Worm (Caenorhabditis elegans) whole organism, mixed stage, embryonic: Measurements from ENCODE around the gene lurp-2.

ENCODE experiments used
- blmp-1 ChIP-seq: fragments of 150-350 bp; optimal IDR thresholded peaks from 2 replicates; lab custom pipeline; 2014; ENCODE audit warnings: missing biosample characterization, missing genetic modification characterization
- ces-1 ChIP-seq: fragments of 150-350 bp; optimal IDR thresholded peaks from 2 replicates; lab custom pipeline; 2014; ENCODE audit warnings: missing biosample characterization, missing genetic modification reagents, missing genetic modification characterization
- elt-3 ChIP-seq: fragments of 150-350 bp; optimal IDR thresholded peaks from 2 replicates; lab custom pipeline; 2014; ENCODE audit warnings: missing biosample characterization, missing genetic modification characterization
- lin-13 ChIP-seq: fragments of 150-350 bp; optimal IDR thresholded peaks from 2 replicates; lab custom pipeline; 2014; ENCODE audit warnings: missing biosample characterization, missing genetic modification characterization
- lsy-2 ChIP-seq: fragments of 150-350 bp; optimal IDR thresholded peaks from 2 replicates; lab custom pipeline; 2014; ENCODE audit warnings: missing biosample characterization, missing genetic modification characterization
- nhr-12 ChIP-seq: fragments of 150-350 bp; optimal IDR thresholded peaks from 2 replicates; lab custom pipeline; 2014; ENCODE audit warnings: missing biosample characterization, missing genetic modification characterization
- nhr-28 ChIP-seq: fragments of 150-350 bp; optimal IDR thresholded peaks from 2 replicates; lab custom pipeline; 2014; ENCODE audit warnings: missing biosample characterization, missing genetic modification characterization
- nhr-76 ChIP-seq: sonication (generic microtip); optimal IDR thresholded peaks from 2 replicates; lab custom pipeline; 2017; ENCODE audit warnings: missing biosample characterization, missing genetic modification characterization
- snpc-4 ChIP-seq: fragments of 150-350 bp; optimal IDR thresholded peaks from 2 replicates; lab custom pipeline; 2014; ENCODE audit warnings: missing biosample characterization, missing genetic modification characterization
- tbx-8 ChIP-seq: fragments of 200-800 bp; sonication (Bioruptor generic); optimal IDR thresholded peaks from 2 replicates; lab custom pipeline; 2018; ENCODE audit warnings: mild to moderate bottlenecking, missing genetic modification characterization, moderate library complexity, missing compliant biosample characterization
- unc-39 ChIP-seq: fragments of 150-350 bp; optimal IDR thresholded peaks from 2 replicates; lab custom pipeline; 2014; ENCODE audit warnings: missing biosample characterization, missing genetic modification characterization
- unc-62 ChIP-seq: fragments of 150-350 bp; optimal IDR thresholded peaks from 2 replicates; lab custom pipeline; 2014; ENCODE audit warnings: missing biosample characterization, missing genetic modification reagents, missing genetic modification characterization
- ztf-11 ChIP-seq: fragments of 150-350 bp; optimal IDR thresholded peaks from 2 replicates; lab custom pipeline; 2014; ENCODE audit warnings: missing biosample characterization, missing genetic modification characterization

DNA sequence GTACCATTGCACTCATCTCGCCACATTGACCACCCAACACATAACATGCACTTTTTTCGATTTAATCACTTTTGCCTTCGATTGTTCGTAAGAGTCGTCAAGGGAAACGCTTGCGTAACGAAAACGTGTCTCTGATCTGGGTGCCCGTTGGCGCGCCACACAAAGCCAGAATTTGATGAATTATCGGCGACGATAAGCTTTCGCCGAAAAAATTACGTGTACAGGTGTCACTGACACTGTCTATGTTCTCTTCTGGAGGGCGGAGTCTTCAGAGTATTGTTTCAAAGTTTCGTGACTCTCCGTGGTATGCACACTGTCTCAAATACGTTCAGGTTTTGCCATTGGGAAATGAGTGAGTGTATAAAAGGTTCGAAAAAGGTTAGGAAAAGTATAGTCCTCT is 42.7 kb upstream of the lurp-2 start, which contains the start of gene F53F1.4:
- TF ChIP-seq lin-13 (tag; lab: Kevin White, UChicago) (no peak), ces-1 (GFP tag; lab: Kevin White, UChicago) (no peak), elt-3 (no peak), nhr-12 (no peak), unc-62 (GFP tag; lab: Kevin White, UChicago) (no peak), snpc-4 (tag; lab: Kevin White, UChicago) (no peak), nhr-28 (tag; lab: Kevin White, UChicago) (no peak), nhr-76 (no peak), ztf-11 (no peak), blmp-1 (tag; lab: Kevin White, UChicago) (no peak), unc-39 (tag; lab: Kevin White, UChicago) (no peak), tbx-8 (no peak), lsy-2 (tag; lab: Kevin White, UChicago) (no peak)
